Worm (Caenorhabditis elegans): ENCODE results near the gene ZK938.12.

DNA sequence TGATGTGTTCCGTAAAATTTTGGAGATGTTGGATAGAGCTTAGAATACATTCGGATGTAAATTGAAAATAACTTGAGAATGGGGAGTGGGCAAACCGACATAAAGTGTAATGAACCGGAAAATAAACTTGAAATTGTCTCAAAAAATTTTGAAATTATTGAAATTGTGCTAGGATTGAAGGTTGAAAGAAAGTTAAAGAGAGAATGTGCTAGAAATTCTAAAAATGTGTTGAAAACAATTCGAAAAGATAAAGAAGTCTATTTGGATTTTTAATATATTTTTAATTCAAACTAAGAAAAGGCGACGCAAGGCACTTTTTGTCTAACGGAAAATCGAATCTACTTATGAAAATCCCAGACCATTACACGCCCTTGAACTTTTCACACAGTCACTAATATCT lies 2.7 kb downstream of the ZK938.12 start, which contains the start of gene ZK938.3:
- TF ChIP-seq ceh-90 (tag; optimal IDR thresholded peaks at IDR 0.05) (no peak), tbx-2 (tag; optimal IDR thresholded peaks at IDR 0.05) (no peak), fkh-4 (tag; optimal IDR thresholded peaks at IDR 0.05; ENCODE audit: borderline replicate concordance) (no peak), sptf-1 (tag; optimal IDR thresholded peaks at IDR 0.05) (no peak), nhr-12 (tag; optimal IDR thresholded peaks at IDR 0.05) (no peak), hlh-17 (GFP tag; optimal IDR thresholded peaks at IDR 0.05; ENCODE audit: borderline replicate concordance) (no peak), aly-2 (tag; optimal IDR thresholded peaks at IDR 0.05) (no peak), mep-1 (tag; optimal IDR thresholded peaks at IDR 0.05) (no peak), lir-3 (tag; optimal IDR thresholded peaks at IDR 0.05; ENCODE audit: poor library complexity) (no peak), fkh-10 (GFP tag; optimal IDR thresholded peaks at IDR 0.05) (no peak), lin-35 (GFP tag; optimal IDR thresholded peaks at IDR 0.05) (no peak), zag-1 (tag; optimal IDR thresholded peaks at IDR 0.05) (no peak), nhr-28 (tag; optimal IDR thresholded peaks at IDR 0.05) (no peak), swsn-7 (tag; optimal IDR thresholded peaks at IDR 0.05) (no peak)

All from whole organism, L1 larva.